Fruit fly (Drosophila melanogaster): Measurements from ENCODE around the gene sina.
A peak's percentile ranks its signal among the peaks of the same experiment; 100 is the strongest.

Gene sina

DNA sequence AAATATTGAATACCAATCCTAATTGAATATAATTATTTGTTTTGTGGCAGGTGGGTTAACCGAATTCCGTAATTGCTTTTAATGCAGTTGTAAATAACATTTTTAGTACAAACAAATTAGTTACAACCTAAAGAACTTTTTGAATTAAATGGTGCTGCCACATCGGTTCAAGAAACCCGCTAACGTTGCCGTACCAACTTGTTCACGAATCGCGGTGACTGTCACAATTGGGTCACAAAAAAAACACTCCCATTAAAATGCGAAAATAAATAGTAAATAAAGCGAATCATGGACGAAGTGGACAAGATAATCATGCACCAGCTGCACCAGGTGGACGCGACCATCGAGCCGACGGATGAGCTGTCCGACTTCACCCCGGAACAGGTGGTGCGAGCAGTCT, 9.4 kb downstream of the sina start, which contains the start of gene CG9951 (continued):
- TF ChIP-seq insv (GFP tag; optimal IDR thresholded peaks at IDR 0.05) (no peak), maf-S (GFP tag; optimal IDR thresholded peaks at IDR 0.05) (no peak), Camta (GFP tag; optimal IDR thresholded peaks at IDR 0.05) (no peak), CG11247 (GFP tag; IDR thresholded peaks at IDR 0.05) (no peak), bsh (GFP tag; optimal IDR thresholded peaks at IDR 0.05) (no peak), Dp (GFP tag; optimal IDR thresholded peaks at IDR 0.05) (peak; percentile 94), Gsc (GFP tag; IDR thresholded peaks at IDR 0.05) (no peak), CG16863 (GFP tag; optimal IDR thresholded peaks at IDR 0.05) (no peak), CG4360 (GFP tag; IDR thresholded peaks at IDR 0.05) (peak; percentile 16; the same call in 1 of the 2 replicates), E2f2 (GFP tag; IDR thresholded peaks at IDR 0.05) (peak; percentile 91), NK7.1 (GFP tag; optimal IDR thresholded peaks at IDR 0.05) (no peak), luna (GFP tag; optimal IDR thresholded peaks at IDR 0.05) (no peak), CG9797 (GFP tag; optimal IDR thresholded peaks at IDR 0.05) (no peak), Oli (tag; optimal IDR thresholded peaks at IDR 0.05) (no peak), Lhr (GFP tag; optimal IDR thresholded peaks at IDR 0.05) (peak; percentile 2), Dbx (GFP tag; IDR thresholded peaks at IDR 0.05) (no peak), Rfx (GFP tag; IDR thresholded peaks at IDR 0.05) (no peak), Abd-B (GFP tag; optimal IDR thresholded peaks at IDR 0.05) (no peak), fd3F (GFP tag; optimal IDR thresholded peaks at IDR 0.05) (no peak), CG13624 (GFP tag; optimal IDR thresholded peaks at IDR 0.05) (no peak), sisA (GFP tag; IDR thresholded peaks at IDR 0.05) (no peak), CG31224 (GFP tag; IDR thresholded peaks at IDR 0.05) (no peak), CG3838 (GFP tag; optimal IDR thresholded peaks at IDR 0.05) (no peak), unc-4 (GFP tag; IDR thresholded peaks at IDR 0.05; ENCODE audit: partially characterized antibody) (no peak), CG7786 (GFP tag; optimal IDR thresholded peaks at IDR 0.05) (no peak), CG34224 (GFP tag; IDR thresholded peaks at IDR 0.05; ENCODE audit: partially characterized antibody) (no peak)

DNA sequence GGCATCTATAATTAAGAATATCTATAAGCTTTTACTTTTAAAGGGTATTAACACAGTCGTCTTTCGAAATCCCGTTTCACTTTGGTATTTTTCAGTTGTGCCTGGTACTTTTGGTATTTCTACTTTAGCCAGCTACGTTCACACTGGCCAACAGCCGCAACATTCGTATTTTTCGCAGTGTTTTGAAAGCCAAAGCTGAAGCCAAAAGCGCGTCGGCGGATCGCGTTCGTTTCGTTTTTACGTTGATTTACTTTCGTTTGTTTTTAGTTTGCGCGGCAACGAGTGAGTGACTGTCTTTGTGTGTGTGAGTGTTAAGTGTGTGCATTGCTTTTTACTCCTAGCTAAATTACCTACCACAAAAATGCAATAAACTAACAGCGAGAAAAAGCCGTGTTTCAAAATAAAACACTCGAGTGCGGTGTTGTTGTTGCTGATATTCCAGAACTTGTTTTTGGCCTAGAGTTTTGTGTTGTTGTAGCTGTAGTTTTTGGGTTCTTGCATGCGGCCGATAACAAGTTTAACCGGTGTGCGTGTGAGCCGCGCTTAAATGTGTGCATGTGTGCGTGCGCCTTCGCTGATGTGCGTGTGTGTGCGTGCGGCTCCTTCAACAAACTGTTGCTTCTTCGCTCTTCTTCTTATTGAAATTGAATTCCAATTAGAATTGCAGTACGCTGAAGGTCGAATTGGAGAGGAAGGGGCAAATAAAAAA, 11.7 kb downstream of the sina start, which contains the start of gene Lmpt:
Gene Lmpt (plus strand): TSS at position 173 of the 709 bp plus-strand sequence.
- TF ChIP-seq CG31388 (GFP tag; optimal IDR thresholded peaks at IDR 0.05) (no peak), CG3838 (GFP tag; optimal IDR thresholded peaks at IDR 0.05) (no peak), fd102C (GFP tag; optimal IDR thresholded peaks at IDR 0.05) (no peak), run (tag; optimal IDR thresholded peaks at IDR 0.05) (no peak), h (optimal IDR thresholded peaks at IDR 0.05) (no peak), her (GFP tag; optimal IDR thresholded peaks at IDR 0.05) (no peak), CG15514 (GFP tag; optimal IDR thresholded peaks at IDR 0.05) (peak; percentile 48), D19B (GFP tag; optimal IDR thresholded peaks at IDR 0.05) (peak; percentile 80), CG10267 (tag; optimal IDR thresholded peaks at IDR 0.05) (peak; percentile 13), CG30403 (GFP tag; optimal IDR thresholded peaks at IDR 0.05) (no peak), CG17612 (GFP tag; IDR thresholded peaks at IDR 0.05) (no peak), ab (GFP tag; optimal IDR thresholded peaks at IDR 0.05) (no peak), CG10462 (GFP tag; optimal IDR thresholded peaks at IDR 0.05) (no peak), CG11695 (GFP tag; IDR thresholded peaks at IDR 0.05) (no peak), sd (tag; optimal IDR thresholded peaks at IDR 0.05) (no peak), sna (GFP tag; IDR thresholded peaks at IDR 0.05; ENCODE audit: partially characterized antibody) (no peak), Sry-δ (GFP tag; optimal IDR thresholded peaks at IDR 0.05) (no peak), row (GFP tag; IDR thresholded peaks at IDR 0.05) (peak; percentile 87), Lhr (GFP tag; optimal IDR thresholded peaks at IDR 0.05) (peak; percentile 49), vvl (GFP tag; IDR thresholded peaks at IDR 0.05) (peak; percentile 28; the same call in 1 of the 2 replicates), CG9215 (GFP tag; IDR thresholded peaks at IDR 0.05) (no peak), CG10431 (GFP tag; optimal IDR thresholded peaks at IDR 0.05) (no peak), Sry-β (GFP tag; optimal IDR thresholded peaks at IDR 0.05) (no peak), CG13894 (tag; optimal IDR thresholded peaks at IDR 0.05) (no peak), CG17186 (GFP tag; optimal IDR thresholded peaks at IDR 0.05) (no peak), Ets65A (GFP tag) (no peak), grau (tag; optimal IDR thresholded peaks at IDR 0.05) (peak; percentile 14)
